Fruit fly (Drosophila melanogaster): ENCODE results near the gene Eig71Eb.

Eig71Eb gene

dm6 chr3L:15677662-15678061 lies 27.9 kb downstream of the Eig71Eb start:
- TF ChIP-seq acj6 (GFP tag; optimal IDR thresholded peaks at IDR 0.05): no peak
- TF ChIP-seq topi (GFP tag; optimal IDR thresholded peaks at IDR 0.05): no peak
- TF ChIP-seq Hr4 (GFP tag; optimal IDR thresholded peaks at IDR 0.05): no peak
- no peak for TF ChIP-seq svp (GFP tag)
- TF ChIP-seq CG10631 (GFP tag; optimal IDR thresholded peaks at IDR 0.05): peak; percentile 9
- TF ChIP-seq Sox15 (GFP tag; optimal IDR thresholded peaks at IDR 0.05): no peak
- peak; percentile 49 for TF ChIP-seq Eip78C (GFP tag)
- TF ChIP-seq fkh (GFP tag; optimal IDR thresholded peaks at IDR 0.05): no peak
- TF ChIP-seq CG3032 (tag; optimal IDR thresholded peaks at IDR 0.05): no peak
- no peak for TF ChIP-seq Ets21C (GFP tag; optimal IDR thresholded peaks at IDR 0.05)
- peak; percentile 15 for TF ChIP-seq Ets96B (tag; optimal IDR thresholded peaks at IDR 0.05)

DNA sequence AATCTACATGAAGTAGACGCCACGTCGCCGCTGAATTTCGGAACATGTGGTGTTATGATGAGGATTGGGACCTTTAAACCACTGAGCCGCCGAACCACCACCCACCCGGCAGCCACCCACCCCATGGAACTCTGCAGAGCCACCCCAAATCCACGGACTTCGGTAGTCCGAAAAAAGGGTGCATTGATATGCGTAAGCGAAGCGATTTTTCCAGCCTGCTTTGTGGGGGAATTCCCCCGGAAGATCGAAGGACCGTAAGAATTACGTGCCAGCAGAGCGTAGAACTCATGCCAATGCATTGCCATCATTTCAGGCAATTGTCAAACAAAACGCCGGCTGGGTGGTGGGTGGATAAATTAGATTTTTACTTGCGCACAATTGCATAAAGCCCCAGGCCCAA lies 28.5 kb downstream of the Eig71Eb start:
- TF ChIP-seq Eip93F (GFP tag; optimal IDR thresholded peaks at IDR 0.05): no peak
- no peak for TF ChIP-seq CG16779 (tag; optimal IDR thresholded peaks at IDR 0.05)
- no peak for TF ChIP-seq dsx (GFP tag; optimal IDR thresholded peaks at IDR 0.05; ENCODE audit: poor library complexity, severe bottlenecking)
- no peak for TF ChIP-seq Lpt (GFP tag; optimal IDR thresholded peaks at IDR 0.05)
- no peak for TF ChIP-seq CG3919 (GFP tag; optimal IDR thresholded peaks at IDR 0.05)
- no peak for TF ChIP-seq lz (GFP tag; optimal IDR thresholded peaks at IDR 0.05)
- TF ChIP-seq CG6808 (GFP tag; optimal IDR thresholded peaks at IDR 0.05): no peak
- no peak for TF ChIP-seq Sox14 (GFP tag; optimal IDR thresholded peaks at IDR 0.05)
- TF ChIP-seq eg (GFP tag; IDR thresholded peaks at IDR 0.05): no peak
- TF ChIP-seq salr (GFP tag; optimal IDR thresholded peaks at IDR 0.05): no peak

dm6 chr3L:15679420-15679819 lies 29.7 kb downstream of the Eig71Eb start, which contains the start of gene CG7304:
Gene CG7304 (plus strand): TSS chr3L:15679720.
- no peak for TF ChIP-seq vri (GFP tag; optimal IDR thresholded peaks at IDR 0.05)
- TF ChIP-seq CG3919 (GFP tag; optimal IDR thresholded peaks at IDR 0.05): no peak
- TF ChIP-seq achi (GFP tag; optimal IDR thresholded peaks at IDR 0.05): no peak
- TF ChIP-seq Eip75B (GFP tag; optimal IDR thresholded peaks at IDR 0.05): no peak
- TF ChIP-seq CG11294 (GFP tag; IDR thresholded peaks at IDR 0.05): no peak
- TF ChIP-seq Lpt (GFP tag; optimal IDR thresholded peaks at IDR 0.05): no peak
- TF ChIP-seq CG8119 (GFP tag; IDR thresholded peaks at IDR 0.05): no peak
- TF ChIP-seq dac (GFP tag; optimal IDR thresholded peaks at IDR 0.05): no peak
- no peak for TF ChIP-seq CG6792 (GFP tag; optimal IDR thresholded peaks at IDR 0.05)
- TF ChIP-seq CG6808 (GFP tag; optimal IDR thresholded peaks at IDR 0.05): no peak
- no peak for TF ChIP-seq topi (GFP tag; optimal IDR thresholded peaks at IDR 0.05)
- TF ChIP-seq CG34406 (GFP tag; optimal IDR thresholded peaks at IDR 0.05): no peak
- TF ChIP-seq CG10669 (GFP tag; optimal IDR thresholded peaks at IDR 0.05): no peak
- no peak for TF ChIP-seq CG7368 (GFP tag; optimal IDR thresholded peaks at IDR 0.05)
- TF ChIP-seq CG11902 (GFP tag; optimal IDR thresholded peaks at IDR 0.05): no peak
- TF ChIP-seq CG31627 (GFP tag; optimal IDR thresholded peaks at IDR 0.05): no peak
- no peak for TF ChIP-seq CG6163 (GFP tag; IDR thresholded peaks at IDR 0.05)
- TF ChIP-seq spab (GFP tag; optimal IDR thresholded peaks at IDR 0.05): no peak
- no peak for TF ChIP-seq Eip78C (GFP tag)
- no peak for TF ChIP-seq CG1621 (tag; optimal IDR thresholded peaks at IDR 0.05)

dm6 chr3L:15683345-15683922 lies 33.7 kb downstream of the Eig71Eb start, which contains the start of the genes CG7579 and Pgant8:
Gene CG7579 (minus strand): TSS chr3L:15683445.
Gene Pgant8 (plus strand): TSS chr3L:15683872.
- TF ChIP-seq Sox15 (GFP tag; optimal IDR thresholded peaks at IDR 0.05) (no peak), pdm3 (GFP tag; optimal IDR thresholded peaks at IDR 0.05) (no peak), fd85E (GFP tag; optimal IDR thresholded peaks at IDR 0.05) (no peak), Ets21C (GFP tag; optimal IDR thresholded peaks at IDR 0.05) (no peak), CG10631 (GFP tag; optimal IDR thresholded peaks at IDR 0.05) (no peak), Smox (GFP tag; optimal IDR thresholded peaks at IDR 0.05) (no peak), CG6792 (GFP tag; optimal IDR thresholded peaks at IDR 0.05) (no peak), salr (GFP tag; optimal IDR thresholded peaks at IDR 0.05) (no peak), svp (GFP tag) (no peak), CG9139 (GFP tag; optimal IDR thresholded peaks at IDR 0.05) (no peak), CG11902 (GFP tag; optimal IDR thresholded peaks at IDR 0.05) (no peak), topi (GFP tag; optimal IDR thresholded peaks at IDR 0.05) (no peak), Blimp-1 (GFP tag; optimal IDR thresholded peaks at IDR 0.05) (no peak), CG8632 (GFP tag; optimal IDR thresholded peaks at IDR 0.05) (no peak), OdsH (GFP tag; optimal IDR thresholded peaks at IDR 0.05) (no peak), dac (GFP tag; optimal IDR thresholded peaks at IDR 0.05) (no peak)
